Worm (Caenorhabditis elegans): ENCODE results near the gene R08C7.4.

ce11 chrIV:4448343-4448742 is 13.5 kb downstream of the R08C7.4 start:
- TF ChIP-seq ZK546.5 (tag; optimal IDR thresholded peaks at IDR 0.05) (no peak), zag-1 (tag; optimal IDR thresholded peaks at IDR 0.05) (no peak), aly-2 (tag; optimal IDR thresholded peaks at IDR 0.05) (no peak), tra-1 (GFP tag; IDR thresholded peaks at IDR 0.05) (no peak), daf-19 (GFP tag; conservative IDR thresholded peaks at IDR 0.05) (no peak), unc-62 (GFP tag; optimal IDR thresholded peaks at IDR 0.05 in 1 of 2) (no peak), unc-62 (tag; optimal IDR thresholded peaks at IDR 0.05) (no peak), nhr-25 (tag; optimal IDR thresholded peaks at IDR 0.05; ENCODE audit: borderline replicate concordance, insufficient read depth) (no peak)

All from whole organism, L4 larva.